Worm (Caenorhabditis elegans) whole organism, L3 larva: Measurements from ENCODE around the gene Y69A2AR.16.

Experiments used
- R02D3.7 ChIP-seq: fragments of 150-350 bp; optimal IDR thresholded peaks from 2 replicates; lab custom pipeline; 2014; ENCODE audit warnings: missing biosample characterization, missing genetic modification characterization
- ZK546.5 ChIP-seq: sonication (generic microtip); optimal IDR thresholded peaks from 2 replicates; lab custom pipeline; 2017; ENCODE audit warnings: missing biosample characterization, missing genetic modification characterization
- aly-2 ChIP-seq: fragments of 150-350 bp; optimal IDR thresholded peaks from 2 replicates; lab custom pipeline; 2014; ENCODE audit warnings: missing biosample characterization, missing genetic modification characterization
- ama-1 ChIP-seq: fragments of 150-350 bp; optimal IDR thresholded peaks from 2 replicates; lab custom pipeline; 2018
- ceh-28 ChIP-seq: fragments of 150-350 bp; optimal IDR thresholded peaks from 2 replicates; lab custom pipeline; 2014; ENCODE audit warnings: missing biosample characterization, missing genetic modification reagents, missing genetic modification characterization
- ceh-82 ChIP-seq: fragments of 150-350 bp; optimal IDR thresholded peaks from 2 replicates; lab custom pipeline; 2014; ENCODE audit warnings: missing biosample characterization, missing genetic modification characterization
- ceh-9 ChIP-seq: sonication (generic microtip); optimal IDR thresholded peaks from 2 replicates; lab custom pipeline; 2018; ENCODE audit warnings: missing biosample characterization, missing genetic modification characterization
- daf-12 ChIP-seq: fragments of 150-350 bp; optimal IDR thresholded peaks from 2 replicates; lab custom pipeline; 2014; ENCODE audit warnings: missing biosample characterization, missing genetic modification reagents, missing genetic modification characterization
- egl-27 ChIP-seq: sonication (generic microtip); optimal IDR thresholded peaks from 4 replicates; lab custom pipeline; 2017; ENCODE audit warnings: missing biosample characterization, missing genetic modification reagents, missing genetic modification characterization
- egl-5 ChIP-seq: fragments of 150-350 bp; optimal IDR thresholded peaks from 2 replicates; lab custom pipeline; 2017; ENCODE audit warnings: missing biosample characterization, missing genetic modification reagents, missing genetic modification characterization, inconsistent platforms
- elt-1 ChIP-seq: fragments of 150-350 bp; optimal IDR thresholded peaks from 2 replicates; lab custom pipeline; 2014; ENCODE audit warnings: missing biosample characterization, missing genetic modification characterization
- fkh-10 ChIP-seq: sonication (generic microtip); optimal IDR thresholded peaks from 2 replicates; lab custom pipeline; 2017; ENCODE audit warnings: missing biosample characterization, missing genetic modification reagents, missing genetic modification characterization
- fos-1 ChIP-seq: fragments of 150-350 bp; optimal IDR thresholded peaks from 2 replicates; lab custom pipeline; 2014; ENCODE audit warnings: missing biosample characterization, missing genetic modification characterization
- hmg-11 ChIP-seq: sonication (generic microtip); optimal IDR thresholded peaks from 2 replicates; lab custom pipeline; 2016; ENCODE audit warnings: missing genetic modification characterization, missing compliant biosample characterization
- jun-1 ChIP-seq: fragments of 150-350 bp; optimal IDR thresholded peaks from 2 replicates; lab custom pipeline; 2014; ENCODE audit warnings: missing biosample characterization, missing genetic modification reagents, missing genetic modification characterization
- lin-39 ChIP-seq: fragments of 150-350 bp; optimal IDR thresholded peaks from 2 replicates; lab custom pipeline; 2018; ENCODE audit warnings: missing biosample characterization, missing genetic modification reagents, missing genetic modification characterization
- mdl-1 ChIP-seq: fragments of 150-350 bp; optimal IDR thresholded peaks from 2 replicates; lab custom pipeline; 2014; ENCODE audit warnings: missing biosample characterization, missing genetic modification characterization
- mml-1 ChIP-seq: fragments of 150-350 bp; sonication (generic microtip); optimal IDR thresholded peaks from 3 replicates; lab custom pipeline; 2014; ENCODE audit warnings: missing biosample characterization, missing genetic modification characterization
- nfya-1 ChIP-seq: sonication (generic microtip); optimal IDR thresholded peaks from 2 replicates; lab custom pipeline; 2017; ENCODE audit warnings: missing genetic modification characterization, mild to moderate bottlenecking, missing compliant biosample characterization, antibody characterized with exemption, moderate library complexity; ENCODE audit not compliant: insufficient read depth
- nhr-11 ChIP-seq: fragments of 150-350 bp; optimal IDR thresholded peaks from 2 replicates; lab custom pipeline; 2014; ENCODE audit warnings: missing biosample characterization, missing genetic modification characterization
- nhr-12 ChIP-seq: fragments of 150-350 bp; optimal IDR thresholded peaks from 2 replicates; lab custom pipeline; 2014; ENCODE audit warnings: missing biosample characterization, missing genetic modification characterization
- nhr-237 ChIP-seq: fragments of 150-350 bp; optimal IDR thresholded peaks from 2 replicates; lab custom pipeline; 2014; ENCODE audit warnings: missing biosample characterization, missing genetic modification characterization
- nhr-28 ChIP-seq: fragments of 150-350 bp; optimal IDR thresholded peaks from 2 replicates; lab custom pipeline; 2014; ENCODE audit warnings: missing biosample characterization, missing genetic modification characterization
- nhr-67 ChIP-seq: fragments of 150-350 bp; optimal IDR thresholded peaks from 2 replicates; lab custom pipeline; 2014; ENCODE audit warnings: missing biosample characterization, missing genetic modification characterization
- nhr-77 ChIP-seq: fragments of 150-350 bp; optimal IDR thresholded peaks from 2 replicates; lab custom pipeline; 2014; ENCODE audit warnings: missing biosample characterization, missing genetic modification characterization
- pqm-1 ChIP-seq: fragments of 150-350 bp; optimal IDR thresholded peaks from 2 replicates; lab custom pipeline; 2017; ENCODE audit warnings: missing biosample characterization, missing genetic modification characterization, inconsistent platforms
- skn-1 ChIP-seq: fragments of 150-350 bp; optimal IDR thresholded peaks from 2 replicates; lab custom pipeline; 2014; ENCODE audit warnings: missing biosample characterization, missing genetic modification characterization
- unc-39 ChIP-seq: sonication (generic microtip); optimal IDR thresholded peaks from 4 replicates; lab custom pipeline; 2017; ENCODE audit warnings: missing biosample characterization, missing genetic modification characterization
- unc-62 ChIP-seq: fragments of 150-350 bp; sonication (generic microtip); optimal IDR thresholded peaks from 4 replicates; lab custom pipeline; 2014; ENCODE audit warnings: missing biosample characterization, missing genetic modification reagents, missing genetic modification characterization
- ztf-11 ChIP-seq: fragments of 150-350 bp; optimal IDR thresholded peaks from 2 replicates; lab custom pipeline; 2014; ENCODE audit warnings: missing biosample characterization, missing genetic modification characterization
- ztf-4 ChIP-seq: fragments of 150-350 bp; optimal IDR thresholded peaks from 2 replicates; lab custom pipeline; 2014; ENCODE audit warnings: missing biosample characterization, missing genetic modification characterization

Y69A2AR.16 gene

DNA sequence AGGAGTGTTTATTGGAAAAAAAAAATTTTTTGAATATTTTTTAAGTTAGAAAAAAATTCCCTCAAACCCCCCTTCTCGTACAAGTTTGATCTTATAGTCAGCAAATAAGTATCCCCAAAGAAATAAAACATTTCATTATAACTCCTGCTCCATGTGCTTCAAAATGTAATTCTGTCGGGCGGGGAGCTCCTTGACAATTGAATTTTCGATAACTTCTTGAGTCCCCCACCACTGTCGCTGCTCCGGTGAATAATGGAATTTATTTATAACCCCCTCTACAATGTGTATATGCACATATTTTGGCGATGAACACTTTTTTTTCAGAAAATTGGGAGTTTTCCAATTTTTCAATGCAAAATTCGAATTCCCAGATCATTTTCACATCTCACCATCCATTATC, 40.1 kb downstream of the Y69A2AR.16 start:
- TF ChIP-seq jun-1 (tag; lab: Kevin White, UChicago) (no peak), R02D3.7 (tag; lab: Kevin White, UChicago) (no peak), nhr-28 (tag; lab: Kevin White, UChicago) (no peak), egl-5 (tag; lab: Kevin White, UChicago) (no peak), elt-1 (no peak), unc-62 (GFP tag; lab: Kevin White, UChicago) (no peak), ZK546.5 (tag; lab: Kevin White, UChicago) (no peak), mdl-1 (tag; lab: Kevin White, UChicago) (no peak), mml-1 (tag; lab: Kevin White, UChicago) (no peak), egl-27 (tag; lab: Kevin White, UChicago) (no peak), nhr-11 (tag; lab: Kevin White, UChicago) (no peak), ama-1 (no peak), nhr-77 (no peak)

DNA sequence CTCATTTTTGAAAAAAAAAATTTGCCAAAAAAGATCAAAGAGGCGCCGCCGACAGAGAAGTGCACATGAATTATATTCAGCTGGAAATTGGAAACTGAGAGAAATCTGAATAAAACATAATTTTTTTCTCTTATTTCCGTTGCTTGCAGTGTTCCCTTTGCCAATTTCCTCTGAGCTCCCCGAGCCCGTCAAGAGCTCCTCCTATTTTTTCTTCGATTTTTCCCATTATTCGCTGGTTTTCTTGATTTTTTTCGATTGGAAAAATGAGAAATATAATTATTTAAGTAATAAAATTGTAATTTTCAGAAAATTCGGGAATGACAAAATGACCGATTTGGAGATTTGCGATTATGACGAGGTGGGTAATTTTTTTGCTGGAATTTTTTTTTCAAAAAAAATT, 44.4 kb downstream of the Y69A2AR.16 start, which contains the start of gene sprr-3:
sprr-3 (plus strand) TSS at position 301 of the 400 bp plus-strand sequence.
- TF ChIP-seq nhr-77, result no peak
- TF ChIP-seq pqm-1, result no peak
- no peak for TF ChIP-seq nhr-237 (tag; lab: Kevin White, UChicago)
- TF ChIP-seq nhr-67 (tag; lab: Kevin White, UChicago), result no peak
- no peak for TF ChIP-seq ztf-11
- TF ChIP-seq aly-2, result no peak
- TF ChIP-seq nhr-12, result no peak
- no peak for TF ChIP-seq ZK546.5 (tag; lab: Kevin White, UChicago)
- TF ChIP-seq jun-1 (tag; lab: Kevin White, UChicago), result no peak
- TF ChIP-seq egl-5 (tag; lab: Kevin White, UChicago), result no peak
- no peak for TF ChIP-seq ceh-82 (tag; lab: Kevin White, UChicago)
- TF ChIP-seq nfya-1 (tag; lab: Kevin White, UChicago), result no peak

DNA sequence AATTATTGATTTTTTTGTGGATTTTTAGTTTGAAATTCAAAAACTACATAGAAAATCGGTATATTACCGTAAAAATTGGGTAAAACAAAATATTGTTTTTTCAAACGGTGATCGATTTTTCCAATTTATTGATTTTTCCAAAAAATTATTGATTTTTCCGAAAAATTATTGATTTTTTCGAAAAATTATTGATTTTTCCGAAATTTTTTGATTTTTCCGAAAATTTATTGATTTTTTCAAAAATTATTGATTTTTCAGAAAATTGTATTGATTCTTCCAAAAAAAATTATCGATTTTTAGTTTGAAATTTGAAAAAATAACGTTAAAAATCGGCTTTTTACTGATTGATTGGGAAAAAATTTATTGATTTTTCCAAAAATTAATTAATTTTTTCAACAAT, 51.2 kb downstream of the Y69A2AR.16 start:
- peak; percentile 96 for TF ChIP-seq ceh-28
- TF ChIP-seq lin-39, result no peak
- no peak for TF ChIP-seq ztf-4 (tag; lab: Kevin White, UChicago)
- no peak for TF ChIP-seq daf-12 (tag; lab: Kevin White, UChicago)

DNA sequence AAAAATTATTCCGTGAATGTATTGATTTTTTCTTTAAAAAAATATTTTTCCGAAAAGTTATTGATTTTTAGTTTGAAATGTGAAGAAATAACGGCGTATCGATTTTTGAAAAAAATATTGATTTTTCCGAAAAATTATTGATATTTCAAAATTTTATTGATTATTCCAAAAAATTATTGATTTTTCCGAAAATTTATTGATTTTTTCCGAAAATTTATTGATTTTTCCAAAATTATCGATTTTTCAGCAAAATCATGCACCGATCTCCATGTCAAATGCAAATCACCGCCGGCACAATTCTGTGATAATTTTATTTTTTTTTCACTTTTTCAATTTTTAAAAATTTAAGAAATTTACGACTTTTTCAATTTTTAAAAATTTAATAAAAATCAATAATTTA, 51.9 kb downstream of the Y69A2AR.16 start:
- TF ChIP-seq R02D3.7 (tag; lab: Kevin White, UChicago) (no peak), nhr-11 (tag; lab: Kevin White, UChicago) (no peak), ceh-28 (peak; percentile 86), skn-1 (no peak)

DNA sequence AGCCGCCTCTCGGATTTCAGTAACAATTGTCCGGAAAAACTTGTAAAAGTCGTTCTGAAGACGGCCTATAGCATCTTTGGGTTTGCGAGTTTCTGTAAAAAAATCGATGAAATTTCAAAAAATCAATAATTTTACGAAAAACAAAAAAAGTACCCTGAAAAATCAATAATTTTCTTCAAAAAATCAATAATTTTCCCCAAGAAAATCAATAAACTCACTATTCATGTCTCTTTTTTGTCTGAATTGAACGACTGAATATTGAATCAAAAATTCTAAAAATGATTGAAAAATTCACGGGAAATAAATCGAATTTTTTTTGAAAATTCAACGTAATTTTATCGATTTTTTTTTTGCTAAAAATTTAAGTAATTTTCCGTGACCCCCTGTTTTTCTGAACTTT, 53.8 kb downstream of the Y69A2AR.16 start, which contains the start of gene Y69A2AR.23:
Y69A2AR.23 (minus strand) TSS at position 267 of the 400 bp plus-strand sequence.
- TF ChIP-seq ceh-28 (peak; percentile 82), R02D3.7 (tag; lab: Kevin White, UChicago) (no peak)
- TF ChIP-seq, all 47 proteins: peak for 1

DNA sequence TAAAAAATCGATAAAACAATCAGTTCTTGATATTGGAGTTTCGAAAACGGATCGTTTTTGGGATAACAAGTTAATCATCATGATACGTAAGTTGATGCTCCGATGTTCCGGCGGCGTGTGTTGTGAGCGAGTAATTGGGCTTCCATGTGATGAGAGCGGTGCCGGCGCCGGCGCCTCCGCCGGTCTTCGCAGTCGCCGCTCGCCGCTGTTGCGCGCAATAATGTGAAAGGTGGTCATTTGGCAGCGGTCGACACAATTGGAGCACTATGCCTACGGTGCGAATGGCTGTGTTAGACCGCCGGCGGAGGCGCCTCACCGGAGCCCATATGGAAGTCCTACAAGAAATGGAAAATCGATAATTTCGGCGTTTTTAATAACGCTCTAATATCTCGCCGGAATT, 54.2 kb downstream of the Y69A2AR.16 start:
- no peak for TF ChIP-seq nhr-67 (tag; lab: Kevin White, UChicago)
- no peak for TF ChIP-seq ztf-4 (tag; lab: Kevin White, UChicago)
- TF ChIP-seq aly-2, result no peak
- TF ChIP-seq hmg-11 (tag; lab: Kevin White, UChicago), result no peak
- no peak for TF ChIP-seq unc-39 (tag; lab: Kevin White, UChicago)

DNA sequence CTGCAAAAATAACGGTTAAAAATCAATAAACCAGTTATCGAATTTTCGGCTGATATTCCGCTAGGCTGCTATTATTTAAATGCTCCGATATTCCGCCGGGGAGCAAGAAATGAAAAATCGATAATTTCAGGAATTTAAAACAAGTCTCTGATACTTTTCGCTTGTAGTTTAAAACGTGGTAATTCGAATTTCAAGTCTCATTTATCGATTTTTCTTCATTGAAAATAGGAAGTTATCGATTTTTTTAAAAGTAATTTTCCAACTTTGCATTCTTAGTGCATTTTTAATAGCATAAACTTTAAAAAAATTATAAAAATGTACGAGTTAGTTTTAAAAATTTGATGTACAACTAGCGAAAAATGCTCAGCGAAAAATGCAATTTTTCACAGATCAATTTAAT, 54.7 kb downstream of the Y69A2AR.16 start:
- peak; percentile 79 for TF ChIP-seq ceh-28
- no peak for TF ChIP-seq unc-62 (GFP tag; lab: Kevin White, UChicago)

DNA sequence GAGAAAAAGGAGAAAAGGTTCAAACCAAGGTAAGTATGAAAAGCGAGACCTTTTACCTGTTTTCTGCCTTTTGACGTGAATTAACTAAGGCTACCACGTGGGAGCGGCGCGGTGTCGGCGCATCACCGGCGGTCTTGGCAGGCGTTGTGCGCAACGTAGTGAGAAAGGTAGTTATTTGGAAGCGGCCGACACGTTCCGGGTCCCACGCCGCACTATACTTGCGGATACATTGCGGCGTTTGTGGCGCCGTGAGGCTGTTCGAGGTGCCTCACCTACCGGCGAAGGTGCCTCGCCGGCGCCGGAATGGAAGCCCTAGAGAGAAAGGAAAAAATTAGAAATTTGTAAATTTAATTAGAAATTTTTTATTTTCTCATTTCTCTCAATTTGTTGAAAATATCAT, 55.3 kb downstream of the Y69A2AR.16 start:
- no peak for TF ChIP-seq mml-1 (tag; lab: Kevin White, UChicago)
- TF ChIP-seq ceh-28, result no peak
- TF ChIP-seq ceh-82 (tag; lab: Kevin White, UChicago), result no peak
- no peak for TF ChIP-seq nhr-28 (tag; lab: Kevin White, UChicago)
- no peak for TF ChIP-seq ceh-9 (tag; lab: Kevin White, UChicago)
- TF ChIP-seq fos-1 (tag; lab: Kevin White, UChicago), result no peak
- no peak for TF ChIP-seq daf-12 (tag; lab: Kevin White, UChicago)
- TF ChIP-seq elt-1, result no peak
- no peak for TF ChIP-seq fkh-10
